Worm (Caenorhabditis elegans) whole organism, late embryonic: ENCODE data around the gene F26D2.14.

Experiments
- C08G9.2 ChIP-seq: sonication (generic microtip); optimal IDR thresholded peaks from 2 replicates; lab custom pipeline; 2016; ENCODE audit warnings: mild to moderate bottlenecking, missing genetic modification characterization, moderate library complexity, missing compliant biosample characterization
- C38D4.7 ChIP-seq: fragments of 200-800 bp; sonication (Bioruptor generic); optimal IDR thresholded peaks from 2 replicates; lab custom pipeline; 2018; ENCODE audit warnings: mild to moderate bottlenecking, missing genetic modification characterization, moderate library complexity, missing compliant biosample characterization
- F13H6.1 ChIP-seq: sonication (generic microtip); optimal IDR thresholded peaks from 2 replicates; lab custom pipeline; 2016; ENCODE audit warnings: missing genetic modification characterization, missing compliant biosample characterization
- K09A11.1 ChIP-seq: sonication (generic microtip); optimal IDR thresholded peaks from 2 replicates; lab custom pipeline; 2017; ENCODE audit warnings: antibody characterized with exemption, mild to moderate bottlenecking, missing genetic modification characterization, missing compliant biosample characterization; ENCODE audit not compliant: insufficient read depth
- T23F11.4 ChIP-seq: fragments of 200-800 bp; sonication (Bioruptor generic); optimal IDR thresholded peaks from 2 replicates; lab custom pipeline; 2018; ENCODE audit warnings: mild to moderate bottlenecking, missing genetic modification characterization, missing compliant biosample characterization
- ama-1 ChIP-seq: fragments of 150-350 bp; optimal IDR thresholded peaks from 2 replicates; lab custom pipeline; 2014
- ceh-2 ChIP-seq: sonication (generic microtip); optimal IDR thresholded peaks from 2 replicates; lab custom pipeline; 2016; ENCODE audit warnings: missing genotype, missing genetic modification characterization, missing compliant biosample characterization
- ceh-22 ChIP-seq: sonication (generic microtip); optimal IDR thresholded peaks from 2 replicates; lab custom pipeline; 2017; ENCODE audit warnings: missing biosample characterization, missing genetic modification characterization
- ceh-24 ChIP-seq: sonication (generic microtip); optimal IDR thresholded peaks from 2 replicates; lab custom pipeline; 2016; ENCODE audit warnings: mild to moderate bottlenecking, missing genetic modification characterization, missing compliant biosample characterization
- ceh-31 ChIP-seq: sonication (generic microtip); optimal IDR thresholded peaks from 2 replicates; lab custom pipeline; 2016; ENCODE audit warnings: missing genetic modification characterization, missing compliant biosample characterization
- ceh-34 ChIP-seq: sonication (generic microtip); optimal IDR thresholded peaks from 2 replicates; lab custom pipeline; 2016; ENCODE audit warnings: mild to moderate bottlenecking, missing genetic modification characterization, missing compliant biosample characterization
- ceh-6 ChIP-seq: fragments of 200-800 bp; sonication (Bioruptor generic); optimal IDR thresholded peaks from 2 replicates; lab custom pipeline; 2018; ENCODE audit warnings: mild to moderate bottlenecking, missing genetic modification characterization, missing compliant biosample characterization
- che-1 ChIP-seq: sonication (generic microtip); optimal IDR thresholded peaks from 2 replicates; lab custom pipeline; 2016; ENCODE audit warnings: mild to moderate bottlenecking, missing genetic modification characterization, missing compliant biosample characterization
- dmd-4 ChIP-seq: sonication (generic microtip); optimal IDR thresholded peaks from 2 replicates; lab custom pipeline; 2016; ENCODE audit warnings: borderline replicate concordance, missing genetic modification characterization, missing compliant biosample characterization
- dve-1 ChIP-seq: sonication (generic microtip); optimal IDR thresholded peaks from 2 replicates; lab custom pipeline; 2017; ENCODE audit warnings: antibody characterized with exemption, mild to moderate bottlenecking, missing genetic modification characterization, missing compliant biosample characterization
- elt-4 ChIP-seq: sonication (generic microtip); optimal IDR thresholded peaks from 2 replicates; lab custom pipeline; 2016; ENCODE audit warnings: missing genetic modification characterization, missing compliant biosample characterization
- ets-4 ChIP-seq: sonication (generic microtip); optimal IDR thresholded peaks from 2 replicates; lab custom pipeline; 2016; ENCODE audit warnings: missing genetic modification characterization, missing compliant biosample characterization
- fax-1 ChIP-seq: sonication (generic microtip); optimal IDR thresholded peaks from 2 replicates; lab custom pipeline; 2016; ENCODE audit warnings: missing genotype, missing genetic modification characterization, missing compliant biosample characterization
- fkh-10 ChIP-seq: fragments of 150-350 bp; optimal IDR thresholded peaks from 2 replicates; lab custom pipeline; 2014; ENCODE audit warnings: missing biosample characterization, missing genetic modification reagents, missing genetic modification characterization
- hlh-15 ChIP-seq: sonication (generic microtip); optimal IDR thresholded peaks from 2 replicates; lab custom pipeline; 2016; ENCODE audit warnings: missing genetic modification characterization, missing compliant biosample characterization
- hlh-30 ChIP-seq: sonication (generic microtip); optimal IDR thresholded peaks from 2 replicates; lab custom pipeline; 2017; ENCODE audit warnings: antibody characterized with exemption, missing genetic modification characterization, missing compliant biosample characterization; ENCODE audit not compliant: insufficient read depth
- hlh-6 ChIP-seq: sonication (generic microtip); optimal IDR thresholded peaks from 2 replicates; lab custom pipeline; 2016; ENCODE audit warnings: missing genotype, missing genetic modification characterization, missing compliant biosample characterization
- hlh-8 ChIP-seq: sonication (generic microtip); optimal IDR thresholded peaks from 2 replicates; lab custom pipeline; 2016; ENCODE audit warnings: missing genotype, missing genetic modification characterization, missing compliant biosample characterization
- lin-11 ChIP-seq: fragments of 200-800 bp; sonication (Bioruptor generic); optimal IDR thresholded peaks from 2 replicates; lab custom pipeline; 2018; ENCODE audit warnings: mild to moderate bottlenecking, missing genetic modification characterization, missing compliant biosample characterization
- npax-4 ChIP-seq: sonication (generic microtip); optimal IDR thresholded peaks from 2 replicates; lab custom pipeline; 2016; ENCODE audit warnings: missing genetic modification characterization, missing compliant biosample characterization
- pat-9 ChIP-seq: fragments of 200-800 bp; sonication (Bioruptor generic); optimal IDR thresholded peaks from 2 replicates; lab custom pipeline; 2018; ENCODE audit warnings: mild to moderate bottlenecking, missing genetic modification characterization, moderate library complexity, missing compliant biosample characterization
- pax-1 ChIP-seq: fragments of 150-350 bp; optimal IDR thresholded peaks from 2 replicates; lab custom pipeline; 2014; ENCODE audit warnings: missing biosample characterization, missing genetic modification characterization
- pros-1 ChIP-seq: fragments of 150-350 bp; optimal IDR thresholded peaks from 2 replicates; lab custom pipeline; 2014; ENCODE audit warnings: missing biosample characterization, missing genetic modification reagents, missing genetic modification characterization
- sox-2 ChIP-seq: fragments of 200-800 bp; sonication (Bioruptor generic); IDR thresholded peaks from 2 replicates; pipeline ENCODE4 v1.3.6; 2022; ENCODE audit warnings: missing genetic modification reagents, missing genetic modification characterization, missing compliant biosample characterization
- sox-4 ChIP-seq: sonication (generic microtip); optimal IDR thresholded peaks from 2 replicates; lab custom pipeline; 2017; ENCODE audit warnings: mild to moderate bottlenecking, missing genetic modification characterization, inconsistent platforms, missing compliant biosample characterization
- syd-9 ChIP-seq: sonication (generic microtip); optimal IDR thresholded peaks from 2 replicates; lab custom pipeline; 2016; ENCODE audit warnings: mild to moderate bottlenecking, missing genetic modification characterization, moderate library complexity, missing compliant biosample characterization
- tbx-2 ChIP-seq: sonication (generic microtip); optimal IDR thresholded peaks from 2 replicates; lab custom pipeline; 2016; ENCODE audit warnings: missing genetic modification characterization, missing compliant biosample characterization
- tbx-7 ChIP-seq: sonication (generic microtip); optimal IDR thresholded peaks from 2 replicates; lab custom pipeline; 2016; ENCODE audit warnings: missing genotype, missing genetic modification characterization, missing compliant biosample characterization
- ttx-3 ChIP-seq: sonication (generic microtip); optimal IDR thresholded peaks from 2 replicates; lab custom pipeline; 2016; ENCODE audit warnings: missing genetic modification reagents, missing genetic modification characterization, missing compliant biosample characterization
- unc-3 ChIP-seq, 2 experiments: fragments of 200-800 bp in 1 of 2; sonication (Bioruptor generic) in 1 of 2; sonication (generic microtip) in 1 of 2; conservative IDR thresholded peaks in 1 of 2; optimal IDR thresholded peaks in 1 of 2; 2 replicates each; pipeline versions ENCODE4 v1.3.6 to Lab custom; 2016 to 2022; ENCODE audit warnings: missing compliant biosample characterization in 2 of 2, missing genetic modification characterization in 2 of 2, missing genetic modification reagents in 1 of 2
- unc-42 ChIP-seq: sonication (generic microtip); optimal IDR thresholded peaks from 2 replicates; lab custom pipeline; 2016; ENCODE audit warnings: missing genotype, missing genetic modification characterization, missing compliant biosample characterization

F26D2.14 gene

DNA sequence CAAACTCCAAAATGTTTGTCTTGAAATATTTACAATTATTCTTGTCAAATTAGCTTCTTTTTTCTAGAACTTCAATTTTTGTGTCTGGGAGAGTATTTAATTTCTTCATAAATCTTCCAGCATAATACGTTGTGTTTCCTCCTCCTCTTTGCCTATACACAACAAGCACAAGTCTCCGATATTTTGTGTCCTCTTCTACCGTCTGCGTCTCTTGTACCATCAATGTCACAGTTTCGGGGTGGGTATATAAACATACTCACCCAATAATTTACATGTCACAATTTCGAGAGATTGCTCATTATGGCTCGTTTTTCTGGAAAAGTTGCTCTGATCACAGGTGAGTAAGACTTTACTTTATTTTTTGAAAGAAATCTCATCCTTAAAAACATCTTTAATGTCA lies 1.9 kb downstream of the F26D2.14 start, which contains the start of gene F26D2.15:
Gene F26D2.15 (plus strand): TSS at position 301 of the 400 bp plus-strand sequence.
- TF ChIP-seq elt-4 (tag; lab: Kevin White, UChicago) (no peak), F13H6.1 (tag; lab: Kevin White, UChicago) (no peak), hlh-6 (tag; lab: Kevin White, UChicago) (no peak), pros-1 (no peak), ceh-24 (tag; lab: Kevin White, UChicago) (no peak), che-1 (tag; lab: Kevin White, UChicago) (no peak), T23F11.4 (no peak), C08G9.2 (tag; lab: Kevin White, UChicago) (no peak), ceh-2 (tag; lab: Kevin White, UChicago) (no peak), dve-1 (no peak), ttx-3 (tag; lab: Kevin White, UChicago) (no peak), hlh-15 (tag; lab: Kevin White, UChicago) (no peak), tbx-2 (no peak), unc-42 (tag; lab: Kevin White, UChicago) (no peak), ets-4 (tag; lab: Kevin White, UChicago) (no peak), npax-4 (no peak), hlh-8 (no peak), pat-9 (no peak), ceh-6 (GFP tag; lab: Kevin White, UChicago) (no peak)
- TF ChIP-seq, all 69 proteins: peak for 0

- no peak for TF ChIP-seq ama-1 (lab: Kevin White, UChicago)
- TF ChIP-seq fax-1 (tag; lab: Kevin White, UChicago): no peak
- no peak for TF ChIP-seq pat-9
- TF ChIP-seq syd-9 (tag; lab: Kevin White, UChicago): no peak
- TF ChIP-seq fkh-10 (GFP tag; lab: Kevin White, UChicago): no peak
- TF ChIP-seq ceh-34 (tag; lab: Kevin White, UChicago): no peak
- no peak for TF ChIP-seq ceh-22
- TF ChIP-seq unc-3 (GFP tag; conservative IDR thresholded peaks at IDR 0.05; lab: Robert Waterston, UW): no peak
- TF ChIP-seq unc-3 (tag; optimal IDR thresholded peaks at IDR 0.05; lab: Kevin White, UChicago): no peak
- no peak for TF ChIP-seq lin-11
- TF ChIP-seq T23F11.4: no peak
- TF ChIP-seq elt-4 (tag; lab: Kevin White, UChicago): no peak
- no peak for TF ChIP-seq ceh-2 (tag; lab: Kevin White, UChicago)
- TF ChIP-seq tbx-2: no peak
- no peak for TF ChIP-seq hlh-30 (tag; lab: Kevin White, UChicago)
- TF ChIP-seq sox-2 (GFP tag; lab: Robert Waterston, UW): no peak
- TF ChIP-seq C38D4.7 (GFP tag; lab: Kevin White, UChicago): no peak
- no peak for TF ChIP-seq sox-4
Measured at ce11 chrV:16443626-16444025, 8.0 kb downstream of the F26D2.14 start, which contains the start of gene srh-141. Gene srh-141, plus strand, starts transcription at chrV:16443926.

- TF ChIP-seq T23F11.4: no peak
- TF ChIP-seq hlh-30 (tag; lab: Kevin White, UChicago): no peak
- no peak for TF ChIP-seq K09A11.1 (tag; lab: Kevin White, UChicago)
- TF ChIP-seq ceh-31 (tag; lab: Kevin White, UChicago): no peak
- TF ChIP-seq hlh-8: no peak
- no peak for TF ChIP-seq ceh-34 (tag; lab: Kevin White, UChicago)
- TF ChIP-seq ets-4 (tag; lab: Kevin White, UChicago): no peak
- no peak for TF ChIP-seq F13H6.1 (tag; lab: Kevin White, UChicago)
- no peak for TF ChIP-seq ama-1 (lab: Kevin White, UChicago)
- no peak for TF ChIP-seq dmd-4
- TF ChIP-seq npax-4: no peak
- TF ChIP-seq pax-1 (tag; lab: Kevin White, UChicago): no peak
- TF ChIP-seq sox-2 (GFP tag; lab: Robert Waterston, UW): no peak
- TF ChIP-seq unc-3 (GFP tag; conservative IDR thresholded peaks at IDR 0.05; lab: Robert Waterston, UW): no peak
- no peak for TF ChIP-seq unc-3 (tag; optimal IDR thresholded peaks at IDR 0.05; lab: Kevin White, UChicago)
- no peak for TF ChIP-seq dve-1
- no peak for TF ChIP-seq tbx-7
Measured at ce11 chrV:16445676-16446075, 10.0 kb downstream of the F26D2.14 start, which contains the start of gene T08G3.6. Gene T08G3.6, plus strand, starts transcription at chrV:16445976.
